Fruit fly (Drosophila melanogaster): ENCODE results near the gene CG14965.

The CG14965 gene

DNA sequence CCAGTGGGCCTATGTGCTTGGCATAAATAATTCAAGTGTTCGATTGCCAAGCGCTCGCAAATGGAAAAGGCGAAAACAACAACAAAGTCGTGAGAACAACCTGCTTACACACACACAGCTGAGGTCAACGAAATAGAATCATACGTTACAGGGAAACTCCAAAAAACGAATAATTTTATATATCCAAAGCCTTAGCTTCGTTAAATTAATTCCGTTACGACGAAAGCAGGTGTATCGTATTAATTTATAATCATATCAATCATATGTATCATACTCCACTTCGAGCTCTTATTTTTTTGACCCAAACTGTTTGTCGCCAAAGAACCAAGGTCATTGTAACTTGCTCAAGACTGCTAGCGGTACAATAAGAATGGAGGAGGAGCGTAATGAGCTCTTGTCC lies 12.8 kb downstream of the CG14965 start:
- TF ChIP-seq achi (GFP tag; optimal IDR thresholded peaks at IDR 0.05) (no peak), CG8319 (GFP tag; optimal IDR thresholded peaks at IDR 0.05) (peak; percentile 85), acj6 (GFP tag; optimal IDR thresholded peaks at IDR 0.05) (peak; percentile 89), CG3032 (tag; optimal IDR thresholded peaks at IDR 0.05) (peak; percentile 91), Blimp-1 (GFP tag; optimal IDR thresholded peaks at IDR 0.05) (peak; percentile 76), CG1621 (tag; optimal IDR thresholded peaks at IDR 0.05) (peak; percentile 92), CG6163 (GFP tag; IDR thresholded peaks at IDR 0.05) (peak; percentile 96), CG3919 (GFP tag; optimal IDR thresholded peaks at IDR 0.05) (peak; percentile 94), vri (GFP tag; optimal IDR thresholded peaks at IDR 0.05) (no peak), Hr4 (GFP tag; optimal IDR thresholded peaks at IDR 0.05) (peak; percentile 75), CG9139 (GFP tag; optimal IDR thresholded peaks at IDR 0.05) (peak; percentile 86), CG11762 (GFP tag; optimal IDR thresholded peaks at IDR 0.05; ENCODE audit: insufficient read depth) (peak; percentile 83), topi (GFP tag; optimal IDR thresholded peaks at IDR 0.05) (peak; percentile 94), spab (GFP tag; optimal IDR thresholded peaks at IDR 0.05) (peak; percentile 92), Met (GFP tag; optimal IDR thresholded peaks at IDR 0.05) (peak; percentile 93), CG7368 (GFP tag; optimal IDR thresholded peaks at IDR 0.05) (peak; percentile 88), dsx (GFP tag; optimal IDR thresholded peaks at IDR 0.05; ENCODE audit: poor library complexity, severe bottlenecking) (peak; percentile 94), Lpt (GFP tag; optimal IDR thresholded peaks at IDR 0.05) (peak; percentile 76), Sox14 (GFP tag; optimal IDR thresholded peaks at IDR 0.05) (peak; percentile 93), net (GFP tag; optimal IDR thresholded peaks at IDR 0.05) (peak; percentile 87), CG11294 (GFP tag; IDR thresholded peaks at IDR 0.05) (peak; percentile 78), Hr38 (GFP tag; optimal IDR thresholded peaks at IDR 0.05) (no peak), Smox (GFP tag; optimal IDR thresholded peaks at IDR 0.05) (no peak), ss (GFP tag; optimal IDR thresholded peaks at IDR 0.05) (peak in 1 of 2 experiments; percentile 89), CG6808 (GFP tag; optimal IDR thresholded peaks at IDR 0.05) (peak; percentile 91), dac (GFP tag; optimal IDR thresholded peaks at IDR 0.05) (peak; percentile 35), Eip75B (GFP tag; optimal IDR thresholded peaks at IDR 0.05) (peak; percentile 96), fd85E (GFP tag; optimal IDR thresholded peaks at IDR 0.05) (peak; percentile 67), salr (GFP tag; optimal IDR thresholded peaks at IDR 0.05) (peak in 1 of 2 experiments; percentile 84), eg (GFP tag; IDR thresholded peaks at IDR 0.05) (peak; percentile 95), Eip78C (GFP tag) (peak; percentile 98), cyc (GFP tag; optimal IDR thresholded peaks at IDR 0.05) (peak; percentile 93), CG6276 (GFP tag; optimal IDR thresholded peaks at IDR 0.05) (no peak), CG4318 (GFP tag; optimal IDR thresholded peaks at IDR 0.05) (no peak), Eip93F (GFP tag; optimal IDR thresholded peaks at IDR 0.05) (peak; percentile 86), Sox102F (GFP tag; optimal IDR thresholded peaks at IDR 0.05) (no peak), svp (GFP tag) (no peak), CG8119 (GFP tag; IDR thresholded peaks at IDR 0.05) (peak; percentile 84), Hr39 (GFP tag; optimal IDR thresholded peaks at IDR 0.05) (peak; percentile 95), CG34406 (GFP tag; optimal IDR thresholded peaks at IDR 0.05) (peak; percentile 89), fkh (GFP tag; optimal IDR thresholded peaks at IDR 0.05) (no peak), CG31627 (GFP tag; optimal IDR thresholded peaks at IDR 0.05) (peak; percentile 91), CG8632 (GFP tag; optimal IDR thresholded peaks at IDR 0.05) (peak; percentile 90), Sox15 (GFP tag; optimal IDR thresholded peaks at IDR 0.05) (peak; percentile 77), fd59A (GFP tag; optimal IDR thresholded peaks at IDR 0.05) (peak; percentile 85), CG32006 (GFP tag; optimal IDR thresholded peaks at IDR 0.05) (peak; percentile 85), Ets21C (GFP tag; optimal IDR thresholded peaks at IDR 0.05) (peak; percentile 88), CG6854 (GFP tag; optimal IDR thresholded peaks at IDR 0.05) (peak; percentile 89), OdsH (GFP tag; optimal IDR thresholded peaks at IDR 0.05) (no peak), CG10631 (GFP tag; optimal IDR thresholded peaks at IDR 0.05) (no peak), Ets96B (tag; optimal IDR thresholded peaks at IDR 0.05) (peak; percentile 95), CG10669 (GFP tag; optimal IDR thresholded peaks at IDR 0.05) (peak; percentile 93)

Measured in whole organism, prepupa.